Fruit fly (Drosophila melanogaster) whole organism, larva: ENCODE data around the gene CG34327.

Experiments
- noc ChIP-seq: fragments of 200-800 bp; sonication (Bioruptor generic); optimal IDR thresholded peaks from 3 replicates; lab custom pipeline; 2019; ENCODE audit warnings: missing biosample characterization, mild to moderate bottlenecking, missing genetic modification characterization, moderate library complexity

Gene CG34327

DNA sequence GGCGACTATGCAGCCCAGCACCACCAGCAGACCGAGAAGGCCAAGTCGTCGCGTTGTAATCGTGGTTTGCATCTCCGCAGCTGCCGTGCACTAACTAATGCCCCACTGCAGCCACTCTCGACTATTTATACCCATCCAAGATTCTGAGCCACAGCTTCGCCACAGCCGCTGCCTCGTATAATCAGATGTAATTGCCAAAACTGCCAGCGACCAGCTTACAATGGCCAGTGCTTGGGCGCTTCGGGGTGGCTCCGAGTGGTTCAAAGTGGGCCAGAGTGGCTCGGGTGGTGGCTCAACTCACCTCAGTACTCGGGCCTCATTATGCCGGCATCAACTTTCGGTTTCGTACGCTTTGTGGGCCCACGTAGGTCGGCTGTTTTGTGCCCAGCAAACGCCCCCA lies at the start of gene CG34327:
TSS of gene CG34327 (minus strand) at position 101 of the 400 bp plus-strand sequence.
- no peak for TF ChIP-seq noc (tag; lab: Kevin White, UChicago)

DNA sequence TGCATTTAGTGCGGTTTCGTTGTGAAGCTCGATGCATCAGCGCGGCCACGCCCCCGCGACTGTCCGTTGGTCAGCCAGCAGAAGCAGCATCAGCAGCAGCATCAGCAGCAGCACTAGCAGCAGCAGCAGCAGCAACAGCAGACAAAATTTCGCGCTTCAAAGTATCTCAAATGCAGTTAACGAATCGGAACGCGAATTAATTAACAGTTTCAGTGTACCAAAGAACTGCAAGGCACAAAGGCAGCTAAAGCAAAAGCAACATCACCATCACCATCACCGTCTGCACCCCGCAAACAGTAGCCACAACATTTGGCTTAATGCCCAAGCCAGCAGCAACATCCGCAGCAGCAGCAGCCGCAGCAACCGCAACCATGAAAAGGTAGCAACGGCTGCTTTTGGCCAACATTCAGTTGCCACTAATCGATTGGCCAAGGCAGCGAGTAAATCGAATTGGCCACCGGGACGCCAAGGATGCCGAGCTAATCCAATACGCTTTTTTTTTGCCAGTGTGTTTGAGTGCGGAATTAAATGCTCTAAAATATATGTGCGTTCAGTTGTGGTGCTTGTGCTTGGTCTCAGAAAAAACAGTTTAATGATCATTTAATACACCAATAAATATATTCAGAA lies 41.9 kb upstream of the CG34327 start:
- no peak for TF ChIP-seq noc (tag; lab: Kevin White, UChicago)

DNA sequence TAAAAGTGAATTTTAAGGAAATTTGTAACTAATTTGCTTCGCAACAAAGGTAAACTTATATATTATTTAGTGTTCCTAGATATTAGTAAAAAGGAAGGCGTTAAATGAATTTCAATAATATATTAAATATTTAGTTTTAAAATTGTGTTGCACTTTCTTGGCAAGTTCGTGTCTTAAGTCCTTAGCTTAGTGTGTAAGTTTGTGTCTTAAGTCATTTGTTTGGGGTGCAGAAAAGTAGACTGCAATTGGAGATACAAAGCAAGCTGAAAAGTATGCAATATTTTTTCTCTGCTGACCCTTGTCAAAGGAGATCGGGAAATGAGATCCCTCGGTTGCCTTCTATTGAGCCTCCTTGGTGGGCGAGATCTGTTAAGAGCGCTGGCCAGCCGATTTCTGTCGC lies 38.4 kb upstream of the CG34327 start:
- TF ChIP-seq noc (tag; lab: Kevin White, UChicago): no peak

DNA sequence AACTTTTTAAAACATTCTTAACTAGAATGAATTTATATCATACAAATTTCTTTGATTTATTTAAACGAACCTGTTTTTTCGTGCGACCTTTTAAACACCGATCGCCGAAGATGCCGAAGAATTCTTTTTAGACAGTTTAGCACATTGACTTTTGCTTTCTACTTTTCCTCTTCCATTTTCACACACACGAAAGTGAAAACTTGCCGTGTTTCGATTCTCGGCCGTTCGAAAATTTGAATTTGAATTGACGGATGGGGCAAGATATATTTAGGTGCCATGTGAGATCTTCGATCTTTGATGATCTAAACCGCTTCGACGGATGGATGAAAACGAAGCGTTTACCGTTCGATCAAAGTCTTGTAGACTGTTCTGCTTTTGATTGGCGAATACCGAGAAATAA lies 32.1 kb upstream of the CG34327 start:
- TF ChIP-seq noc (tag; lab: Kevin White, UChicago): no peak

DNA sequence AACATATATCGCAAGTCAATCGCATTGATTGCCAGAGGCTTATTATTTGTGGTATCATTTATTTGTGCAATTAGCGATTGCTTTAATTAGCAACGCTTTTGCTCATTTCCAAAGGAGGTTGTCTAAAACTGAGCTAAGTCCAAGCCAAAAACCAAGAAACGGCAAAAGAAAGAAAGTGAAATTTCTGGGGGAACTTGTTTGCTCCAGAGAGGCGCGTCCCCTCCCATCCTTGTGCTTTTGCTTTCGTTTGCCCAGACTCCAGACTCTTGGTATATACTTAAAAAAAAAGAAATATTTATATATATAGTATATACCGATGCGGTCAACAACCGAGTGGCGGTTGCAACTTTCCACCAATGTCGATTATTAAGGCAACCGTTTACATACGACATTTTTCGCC lies 30.5 kb upstream of the CG34327 start:
- no peak for TF ChIP-seq noc (tag; lab: Kevin White, UChicago)

DNA sequence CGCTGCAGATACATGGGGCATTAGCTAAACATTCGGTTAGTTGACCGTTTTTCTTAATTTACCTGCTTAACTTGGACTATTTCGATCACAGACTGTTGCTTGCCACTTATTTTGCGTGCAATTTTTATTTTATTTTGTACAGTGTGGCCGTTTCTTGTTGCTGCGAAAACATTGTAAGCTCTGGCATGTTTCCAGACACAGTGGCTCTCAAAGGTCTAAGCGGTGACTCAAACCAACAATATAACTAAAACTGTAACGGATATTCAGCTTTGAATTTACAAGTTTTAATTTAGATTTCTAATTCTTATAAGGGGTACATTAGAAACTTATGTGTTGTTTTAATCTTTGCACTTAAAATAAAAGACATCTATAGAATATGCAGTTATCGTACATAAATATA lies 25.7 kb upstream of the CG34327 start, which contains the start of gene CG8675:
TSS of gene CG8675 (minus strand) at position 177 of the 400 bp plus-strand sequence.
- no peak for TF ChIP-seq noc (tag; lab: Kevin White, UChicago)

DNA sequence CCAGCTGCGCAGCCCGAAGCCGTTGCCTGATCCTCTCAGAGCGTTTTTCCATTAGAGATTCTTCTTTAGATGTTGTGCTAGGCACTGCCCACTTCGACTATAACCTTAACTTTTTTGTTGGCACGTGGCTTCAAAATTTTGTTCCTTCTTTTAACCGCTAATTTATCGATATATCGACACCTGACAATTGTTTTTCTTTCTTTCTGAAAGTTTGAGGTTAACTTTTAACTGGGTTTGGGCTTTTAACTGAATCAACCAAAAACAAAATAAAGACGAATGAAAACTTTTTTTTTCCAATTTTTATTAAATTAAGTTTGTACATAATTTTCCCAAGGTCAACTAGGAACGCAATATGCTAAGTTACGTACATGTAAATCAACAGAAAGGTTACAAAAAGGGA lies 23.3 kb upstream of the CG34327 start, which contains the start of gene CG42854:
TSS of gene CG42854 (minus strand) at position 101 of the 400 bp plus-strand sequence.
- no peak for TF ChIP-seq noc (tag; lab: Kevin White, UChicago)

DNA sequence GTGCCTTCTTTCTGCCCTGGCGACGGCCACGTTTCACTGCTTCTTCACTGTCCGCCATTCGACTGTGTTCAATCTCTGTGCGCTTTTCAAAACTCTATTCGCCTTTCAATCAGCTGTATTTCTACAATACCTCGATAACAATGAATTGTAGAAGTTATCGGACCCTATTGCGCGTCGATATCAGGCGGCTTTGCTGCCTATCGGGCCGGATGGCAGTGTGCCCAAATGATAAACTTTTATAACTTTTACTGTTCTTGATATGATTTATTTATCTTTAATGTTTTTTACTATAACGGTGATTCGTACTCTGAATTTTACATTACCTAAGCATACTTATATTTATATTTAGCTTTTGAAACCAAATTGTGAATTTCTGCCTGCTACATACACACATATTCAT lies 21.2 kb upstream of the CG34327 start, which contains the start of gene CG8915:
TSS of gene CG8915 (minus strand) at position 148 of the 400 bp plus-strand sequence.
- TF ChIP-seq noc (tag; lab: Kevin White, UChicago): no peak

DNA sequence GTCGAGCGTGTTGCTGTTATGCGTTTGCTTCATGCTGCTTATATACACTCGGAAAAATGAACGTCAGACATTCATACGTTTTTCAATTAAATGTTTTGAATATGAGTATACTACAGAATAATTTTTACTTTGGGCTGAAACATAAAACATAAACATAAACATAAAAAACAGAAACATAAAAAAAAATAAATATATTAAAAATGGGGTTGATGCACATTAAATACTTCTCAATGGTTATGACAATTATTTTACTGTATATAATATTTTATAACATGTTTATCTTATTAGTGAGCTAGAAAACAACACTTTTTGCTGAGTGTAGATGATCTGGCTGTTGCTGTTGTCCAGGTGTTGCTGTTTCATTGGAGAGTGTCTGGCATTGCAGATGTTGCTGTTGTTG lies 13.8 kb upstream of the CG34327 start:
- no peak for TF ChIP-seq noc (tag; lab: Kevin White, UChicago)

DNA sequence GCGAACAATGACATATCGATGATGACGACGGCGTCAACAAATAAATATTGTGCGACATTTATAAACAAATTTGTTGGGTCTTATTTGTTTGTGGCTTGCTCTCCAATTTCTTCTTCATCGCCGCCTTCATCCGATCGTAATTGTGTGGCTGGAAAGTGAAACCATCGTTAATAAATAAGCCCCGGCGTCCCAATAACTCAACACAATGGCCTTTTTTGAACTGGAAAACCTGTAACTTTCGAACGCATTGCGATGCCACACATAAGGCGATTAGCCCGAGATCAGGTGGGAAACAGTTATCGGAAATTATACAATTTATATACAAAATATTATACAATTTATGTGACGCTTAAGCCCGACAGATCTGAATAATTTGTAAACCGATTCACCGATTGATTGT lies 12.9 kb upstream of the CG34327 start:
- no peak for TF ChIP-seq noc (tag; lab: Kevin White, UChicago)

DNA sequence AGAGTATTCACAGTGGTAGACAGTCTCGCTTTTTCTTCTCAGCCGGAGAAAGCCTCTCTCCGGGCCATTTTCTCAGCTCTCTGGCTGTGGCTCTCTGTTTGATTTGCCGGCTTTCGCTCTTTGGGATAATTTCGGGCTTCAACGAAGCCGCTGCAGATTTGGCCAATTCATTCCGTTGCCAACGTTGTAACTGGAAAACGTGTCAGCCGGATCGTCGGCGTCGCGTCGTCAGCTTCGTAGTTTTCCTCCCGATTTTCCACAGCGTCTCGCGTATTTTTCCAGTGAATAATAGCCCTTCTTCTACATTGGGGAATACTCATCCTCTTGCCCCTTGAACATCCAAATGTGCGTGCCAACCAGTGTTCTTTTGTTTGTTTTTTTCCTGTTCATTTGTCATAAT lies 9.0 kb upstream of the CG34327 start, which contains the start of gene f:
TSS of gene f (plus strand) at position 301 of the 400 bp plus-strand sequence.
- no peak for TF ChIP-seq noc (tag; lab: Kevin White, UChicago)

DNA sequence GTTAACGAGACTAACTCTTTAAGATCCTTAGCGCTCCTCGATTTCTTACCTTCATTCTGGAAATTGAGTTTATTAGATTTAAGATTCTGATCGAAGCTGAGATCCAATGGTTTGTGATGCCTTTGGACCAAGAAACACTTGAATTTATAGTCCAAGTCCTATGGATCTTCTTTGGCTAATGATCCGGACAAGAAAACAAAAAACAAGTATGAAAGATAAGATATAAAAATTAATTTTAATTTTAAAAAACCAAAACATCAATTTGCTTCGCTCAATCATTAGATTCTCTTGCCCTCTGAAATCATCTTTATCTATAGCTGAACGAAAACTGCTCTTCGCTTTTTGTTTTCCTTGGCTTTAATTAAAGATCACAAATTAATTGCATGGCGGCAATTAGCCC lies 7.3 kb upstream of the CG34327 start, which contains the start of gene CG10597:
TSS of gene CG10597 (minus strand) at position 101 of the 400 bp plus-strand sequence.
- no peak for TF ChIP-seq noc (tag; lab: Kevin White, UChicago)

DNA sequence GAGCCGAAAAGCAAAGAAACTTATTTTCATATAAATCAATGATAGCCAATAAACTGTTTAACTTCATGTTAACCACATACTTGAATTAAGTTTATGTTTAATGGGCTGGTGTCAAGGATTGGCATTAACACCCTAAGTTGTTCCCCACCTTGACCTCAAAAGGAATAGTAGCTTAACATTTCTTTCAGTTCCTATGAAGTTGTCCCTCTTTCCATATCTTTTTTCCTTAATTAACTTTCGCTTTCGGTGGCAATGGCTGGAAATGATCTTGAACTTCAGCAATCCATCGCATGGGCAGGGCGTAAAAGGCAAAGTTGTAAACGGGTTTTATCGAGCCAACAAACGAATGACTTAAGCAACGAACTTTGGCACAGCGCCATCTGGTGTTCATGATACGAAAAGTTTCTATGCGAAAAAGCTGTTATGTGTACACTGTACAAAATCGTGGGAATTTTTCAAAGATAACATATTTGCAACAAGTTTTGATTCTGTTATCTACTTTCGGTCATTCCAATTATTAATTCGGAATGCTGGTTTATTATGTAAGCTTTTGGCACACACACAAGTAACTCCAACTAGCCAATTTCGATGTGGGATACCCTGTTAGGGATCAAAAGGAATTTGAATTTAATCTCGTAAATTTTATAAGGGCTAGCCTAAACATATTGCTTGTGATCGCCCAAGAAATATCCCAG lies 6.0 kb upstream of the CG34327 start:
- TF ChIP-seq noc (tag; lab: Kevin White, UChicago): no peak

DNA sequence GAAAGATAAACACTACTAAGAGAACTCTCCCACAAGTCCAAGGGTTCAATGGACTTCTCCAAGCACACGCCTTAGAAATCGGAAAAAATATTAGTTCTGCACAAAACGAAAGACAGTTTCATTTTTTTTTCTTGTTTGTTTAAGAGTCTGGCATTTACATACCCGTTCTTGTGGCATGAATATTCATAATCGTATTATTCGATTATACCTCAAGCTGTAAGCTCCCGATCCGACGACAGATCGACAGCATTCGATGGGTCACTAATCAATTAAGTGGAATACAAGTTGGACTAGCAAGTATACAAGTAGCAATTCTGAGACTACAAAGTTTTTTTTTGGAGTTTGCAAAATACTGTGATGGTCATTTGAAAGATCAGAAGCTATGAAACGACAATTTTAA lies 3.8 kb upstream of the CG34327 start:
- no peak for TF ChIP-seq noc (tag; lab: Kevin White, UChicago)

DNA sequence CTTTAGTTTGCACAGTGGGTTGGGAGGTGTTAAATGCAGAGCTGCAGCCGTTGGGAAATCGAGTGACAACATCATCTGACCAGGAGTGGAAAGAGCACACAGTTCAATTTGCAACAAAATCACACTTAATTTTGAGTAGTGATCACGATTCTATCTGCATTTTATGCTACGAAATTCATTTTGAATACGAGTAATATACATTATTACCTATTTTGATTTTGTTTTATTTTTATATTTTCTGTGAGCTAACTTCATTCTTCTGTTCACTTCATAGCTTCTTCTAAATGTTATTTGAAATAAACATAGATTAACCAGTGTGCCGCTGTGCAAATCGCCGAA lies 3.0 kb upstream of the CG34327 start, which contains the start of gene CG10598:
TSS of gene CG10598 (minus strand) at position 187 of the 339 bp plus-strand sequence.
- TF ChIP-seq noc (tag; lab: Kevin White, UChicago): peak; percentile 9

DNA sequence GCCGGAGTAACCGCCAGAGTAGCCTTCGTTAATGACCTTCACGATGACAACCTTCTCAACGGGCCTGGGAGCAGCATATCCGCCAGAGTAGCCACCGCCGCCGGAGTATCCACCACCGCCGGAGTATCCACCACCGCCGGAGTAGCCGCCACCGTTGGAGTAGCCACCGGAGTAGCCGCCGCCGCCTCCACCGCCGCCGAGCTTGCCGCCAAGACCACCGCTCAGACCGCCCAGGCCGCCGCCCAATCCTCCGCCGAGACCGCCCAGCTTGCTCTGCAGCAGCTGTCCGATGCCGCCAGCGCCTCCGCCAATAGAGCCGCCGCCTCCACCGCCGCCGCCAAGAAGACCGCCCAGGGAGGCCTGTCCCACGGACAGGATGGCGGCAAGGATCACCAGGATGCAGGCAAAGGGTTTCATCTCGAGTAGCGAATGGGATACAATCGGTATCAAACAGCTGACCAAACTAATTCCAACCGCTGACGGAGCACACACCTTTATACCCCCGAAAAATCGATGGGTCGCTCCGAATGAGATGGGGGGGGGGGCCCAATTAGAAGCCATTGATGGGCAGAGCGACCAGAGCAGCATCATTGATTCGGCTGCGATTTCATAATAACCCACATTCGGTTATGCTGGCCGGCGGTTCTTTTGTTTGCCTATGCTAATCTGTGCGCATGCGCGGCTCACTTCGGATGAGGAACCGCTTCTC lies 2.5 kb upstream of the CG34327 start:
- TF ChIP-seq noc (tag; lab: Kevin White, UChicago): no peak
